Fruit fly (Drosophila melanogaster) whole organism, embryonic: Measurements from ENCODE around the gene CG34001.

ENCODE experiments used
- Adf1 ChIP-seq: fragments of 200-800 bp; sonication (Bioruptor generic); IDR thresholded peaks from 2 replicates; pipeline ENCODE4 v1.3.6; 2022; ENCODE audit warnings: missing biosample characterization, missing genetic modification characterization
- Aef1 ChIP-seq: fragments of 200-800 bp; sonication (Bioruptor generic); IDR thresholded peaks from 3 replicates; pipeline ENCODE4 v1.3.6; 2022; ENCODE audit warnings: missing biosample characterization, missing genetic modification characterization
- Atf6 ChIP-seq: fragments of 200-800 bp; sonication (Bioruptor generic); IDR thresholded peaks from 2 replicates; pipeline ENCODE4 v1.3.6; 2022; ENCODE audit warnings: missing biosample characterization, missing genetic modification characterization
- B-H1 ChIP-seq: fragments of 200-800 bp; sonication (Bioruptor generic); IDR thresholded peaks from 3 replicates; pipeline ENCODE4 v1.3.6; 2022; ENCODE audit warnings: missing biosample characterization, missing genetic modification characterization
- CG10543 ChIP-seq: fragments of 200-800 bp; sonication (Bioruptor generic); optimal IDR thresholded peaks from 3 replicates; lab custom pipeline; 2017; ENCODE audit warnings: missing biosample characterization, mild to moderate bottlenecking, missing genetic modification characterization, moderate library complexity
- CG10959 ChIP-seq: fragments of 200-800 bp; sonication (Bioruptor generic); IDR thresholded peaks from 2 replicates; pipeline ENCODE4 v1.3.6; 2022; ENCODE audit warnings: missing biosample characterization, missing genetic modification characterization
- CG10979 ChIP-seq: fragments of 200-800 bp; sonication (Bioruptor generic); optimal IDR thresholded peaks from 2 replicates; lab custom pipeline; 2018; ENCODE audit warnings: missing biosample characterization, mild to moderate bottlenecking, missing genetic modification characterization, moderate library complexity
- CG12744 ChIP-seq: fragments of 200-800 bp; sonication (Bioruptor generic); optimal IDR thresholded peaks from 2 replicates; lab custom pipeline; 2016; ENCODE audit warnings: missing biosample characterization, missing genetic modification characterization
- CG1529 ChIP-seq: fragments of 200-800 bp; sonication (Bioruptor generic); optimal IDR thresholded peaks from 3 replicates; lab custom pipeline; 2018; ENCODE audit warnings: missing biosample characterization, missing genetic modification characterization
- CG17829 ChIP-seq: fragments of 200-800 bp; optimal IDR thresholded peaks from 2 replicates; lab custom pipeline; 2019; ENCODE audit warnings: missing biosample characterization, mild to moderate bottlenecking, missing genetic modification characterization, moderate library complexity
- CG2120 ChIP-seq: fragments of 200-800 bp; sonication (Bioruptor generic); optimal IDR thresholded peaks from 3 replicates; lab custom pipeline; 2016; ENCODE audit warnings: missing biosample characterization, missing genetic modification characterization
- CG2875 ChIP-seq: fragments of 200-800 bp; sonication (Bioruptor generic); optimal IDR thresholded peaks from 2 replicates; lab custom pipeline; 2017; ENCODE audit warnings: missing biosample characterization, mild to moderate bottlenecking, missing genetic modification characterization, missing genetic modification reagents
- CG32532 ChIP-seq: fragments of 200-800 bp; sonication (Bioruptor generic); IDR thresholded peaks from 2 replicates; pipeline ENCODE4 v1.3.6; 2022; ENCODE audit warnings: missing biosample characterization, missing genetic modification characterization
- CG3281 ChIP-seq: fragments of 200-800 bp; sonication (Bioruptor generic); optimal IDR thresholded peaks from 3 replicates; lab custom pipeline; 2017; ENCODE audit warnings: missing biosample characterization, mild to moderate bottlenecking, missing genetic modification characterization
- CG4730 ChIP-seq: fragments of 200-800 bp; sonication (Bioruptor generic); IDR thresholded peaks from 2 replicates; pipeline ENCODE4 v1.3.6; 2022; ENCODE audit warnings: missing biosample characterization, missing genetic modification characterization
- CG7271 ChIP-seq: fragments of 200-800 bp; sonication (Bioruptor generic); optimal IDR thresholded peaks from 2 replicates; lab custom pipeline; 2018; ENCODE audit warnings: missing biosample characterization, mild to moderate bottlenecking, missing genetic modification characterization, moderate library complexity
- CG8388 ChIP-seq: fragments of 200-800 bp; sonication (Bioruptor generic); optimal IDR thresholded peaks from 2 replicates; lab custom pipeline; 2019; ENCODE audit warnings: missing biosample characterization, mild to moderate bottlenecking, missing genetic modification characterization, moderate library complexity
- CG8478 ChIP-seq: fragments of >200 bp; optimal IDR thresholded peaks from 2 replicates; lab custom pipeline; 2018
- CG8765 ChIP-seq: fragments of 200-800 bp; sonication (Bioruptor generic); IDR thresholded peaks from 2 replicates; pipeline ENCODE4 v1.3.6; 2022; ENCODE audit warnings: missing biosample characterization, missing genetic modification characterization
- CG9817 ChIP-seq: fragments of 200-800 bp; sonication (Bioruptor generic); optimal IDR thresholded peaks from 2 replicates; lab custom pipeline; 2018; ENCODE audit warnings: missing biosample characterization, mild to moderate bottlenecking, missing genetic modification characterization, moderate library complexity
- CG9932 ChIP-seq: fragments of 200-800 bp; sonication (Bioruptor generic); IDR thresholded peaks from 2 replicates; pipeline ENCODE4 v1.3.6; 2022; ENCODE audit warnings: missing biosample characterization, missing genetic modification characterization
- CHES-1-like ChIP-seq: fragments of 200-800 bp; sonication (Bioruptor generic); optimal IDR thresholded peaks from 2 replicates; lab custom pipeline; 2016; ENCODE audit warnings: missing biosample characterization, missing genetic modification characterization
- CoRest ChIP-seq: fragments of 200-800 bp; sonication (Bioruptor generic); optimal IDR thresholded peaks from 3 replicates; lab custom pipeline; 2018; ENCODE audit warnings: missing biosample characterization, mild to moderate bottlenecking, missing genetic modification characterization, moderate library complexity
- E2f1 ChIP-seq: fragments of 200-800 bp; sonication (Bioruptor generic); IDR thresholded peaks from 2 replicates; pipeline ENCODE4 v1.3.6; 2022; ENCODE audit warnings: missing biosample characterization, missing genetic modification characterization
- Elba2 ChIP-seq: fragments of 200-800 bp; sonication (Bioruptor generic); optimal IDR thresholded peaks from 3 replicates; lab custom pipeline; 2016; ENCODE audit warnings: missing biosample characterization, missing genetic modification characterization
- Hmr ChIP-seq: fragments of 200-800 bp; sonication (Bioruptor generic); optimal IDR thresholded peaks from 3 replicates; lab custom pipeline; 2017; ENCODE audit warnings: mild to moderate bottlenecking, missing biosample characterization, missing genetic modification reagents, missing genetic modification characterization
- Opbp ChIP-seq: fragments of 200-800 bp; sonication (Bioruptor generic); IDR thresholded peaks from 3 replicates; pipeline ENCODE4 v1.3.6; 2022; ENCODE audit warnings: missing biosample characterization, missing genetic modification characterization; ENCODE audit not compliant: partially characterized antibody
- Pdp1 ChIP-seq, 2 experiments: fragments of 200-800 bp; sonication (Bioruptor generic); optimal IDR thresholded peaks; 3 replicates each; lab custom pipeline; 2016; ENCODE audit warnings: missing biosample characterization in 2 of 2, missing genetic modification characterization in 2 of 2, mild to moderate bottlenecking in 1 of 2, moderate library complexity in 1 of 2
- Sox102F ChIP-seq: fragments of 200-800 bp; sonication (Bioruptor generic); optimal IDR thresholded peaks from 2 replicates; lab custom pipeline; 2018; ENCODE audit warnings: missing biosample characterization, mild to moderate bottlenecking, missing genetic modification characterization, moderate library complexity
- Stat92E ChIP-seq, 3 experiments: fragments of >200 bp in 2 of 3; fragments of 200-800 bp in 1 of 3; sonication (Bioruptor generic) in 1 of 3; optimal IDR thresholded peaks; 2 replicates each; lab custom pipeline; 2017 to 2019; ENCODE audit warnings: missing biosample characterization in 3 of 3, missing genetic modification characterization in 3 of 3, mild to moderate bottlenecking in 1 of 3, moderate library complexity in 1 of 3
- Xbp1 ChIP-seq: fragments of 200-800 bp; sonication (Bioruptor generic); optimal IDR thresholded peaks from 3 replicates; lab custom pipeline; 2016; ENCODE audit warnings: missing biosample characterization, mild to moderate bottlenecking, missing genetic modification characterization
- Xrp1 ChIP-seq: fragments of 200-800 bp; sonication (Bioruptor generic); IDR thresholded peaks from 2 replicates; pipeline ENCODE4 v1.3.6; 2022; ENCODE audit warnings: missing biosample characterization, missing genetic modification characterization
- ato ChIP-seq: fragments of 200-800 bp; sonication (Bioruptor generic); IDR thresholded peaks from 2 replicates; pipeline ENCODE4 v1.3.6; 2022; ENCODE audit warnings: missing biosample characterization, missing genetic modification characterization; ENCODE audit not compliant: partially characterized antibody
- cas ChIP-seq: fragments of 200-800 bp; sonication (Bioruptor generic); IDR thresholded peaks from 2 replicates; pipeline ENCODE4 v1.3.6; 2022; ENCODE audit warnings: missing biosample characterization, missing genetic modification characterization
- chm ChIP-seq: fragments of 200-800 bp; sonication (Bioruptor generic); IDR thresholded peaks from 2 replicates; pipeline ENCODE4 v1.3.6; 2022; ENCODE audit warnings: missing biosample characterization, missing genetic modification characterization
- dpn ChIP-seq, 2 experiments: fragments of 200-800 bp; sonication (Bioruptor generic); optimal IDR thresholded peaks; 3 replicates each; lab custom pipeline; 2016; ENCODE audit warnings: missing biosample characterization in 2 of 2, missing genetic modification characterization in 2 of 2
- gfzf ChIP-seq: fragments of 200-800 bp; sonication (Bioruptor generic); optimal IDR thresholded peaks from 2 replicates; lab custom pipeline; 2016; ENCODE audit warnings: missing biosample characterization, mild to moderate bottlenecking, missing genetic modification characterization, moderate library complexity
- insv ChIP-seq, 2 experiments: fragments of 200-800 bp; sonication (Bioruptor generic); optimal IDR thresholded peaks; 3 replicates each; lab custom pipeline; 2016 to 2018; ENCODE audit warnings: missing biosample characterization in 2 of 2, missing genetic modification characterization in 2 of 2
- inv ChIP-seq: fragments of 200-800 bp; sonication (Bioruptor generic); IDR thresholded peaks from 2 replicates; pipeline ENCODE4 v1.3.6; 2022; ENCODE audit warnings: missing biosample characterization, missing genetic modification characterization; ENCODE audit not compliant: partially characterized antibody
- luna ChIP-seq: fragments of 200-800 bp; sonication (Bioruptor generic); optimal IDR thresholded peaks from 2 replicates; lab custom pipeline; 2016; ENCODE audit warnings: missing biosample characterization, missing genetic modification characterization
- odd ChIP-seq: fragments of 200-800 bp; sonication (Bioruptor generic); optimal IDR thresholded peaks from 2 replicates; lab custom pipeline; 2017; ENCODE audit warnings: missing biosample characterization, mild to moderate bottlenecking, missing genetic modification characterization
- onecut ChIP-seq: fragments of 200-800 bp; sonication (Bioruptor generic); IDR thresholded peaks from 2 replicates; pipeline ENCODE4 v1.3.6; 2022; ENCODE audit warnings: missing biosample characterization, missing genetic modification characterization
- pnt ChIP-seq: fragments of 200-800 bp; sonication (Bioruptor generic); optimal IDR thresholded peaks from 3 replicates; lab custom pipeline; 2016; ENCODE audit warnings: missing biosample characterization, missing genetic modification characterization
- schlank ChIP-seq: fragments of 200-800 bp; sonication (Bioruptor generic); optimal IDR thresholded peaks from 2 replicates; lab custom pipeline; 2018; ENCODE audit warnings: missing biosample characterization, mild to moderate bottlenecking, missing genetic modification characterization
- slp2 ChIP-seq: fragments of 200-800 bp; sonication (Bioruptor generic); optimal IDR thresholded peaks from 2 replicates; lab custom pipeline; 2016; ENCODE audit warnings: missing biosample characterization, missing genetic modification characterization
- sna ChIP-seq: fragments of 200-800 bp; sonication (Bioruptor generic); IDR thresholded peaks from 2 replicates; pipeline ENCODE4 v1.3.6; 2022; ENCODE audit warnings: missing biosample characterization, missing genetic modification characterization; ENCODE audit not compliant: partially characterized antibody
- stc ChIP-seq: fragments of 200-800 bp; sonication (Bioruptor generic); IDR thresholded peaks from 2 replicates; pipeline ENCODE4 v1.3.6; 2022; ENCODE audit warnings: missing biosample characterization, missing genetic modification characterization
- tap ChIP-seq: fragments of 200-800 bp; optimal IDR thresholded peaks from 3 replicates; lab custom pipeline; 2019; ENCODE audit warnings: missing biosample characterization, mild to moderate bottlenecking, missing genetic modification characterization, moderate library complexity
- tup ChIP-seq: fragments of 200-800 bp; sonication (Bioruptor generic); optimal IDR thresholded peaks from 2 replicates; lab custom pipeline; 2016; ENCODE audit warnings: missing biosample characterization, mild to moderate bottlenecking, missing genetic modification characterization, moderate library complexity
- wor ChIP-seq: fragments of 200-800 bp; sonication (Bioruptor generic); IDR thresholded peaks from 2 replicates; pipeline ENCODE4 v1.3.6; 2022; ENCODE audit warnings: missing biosample characterization, missing genetic modification characterization

CG34001 gene

dm6 chr3L:10678545-10679067 is 47.7 kb downstream of the CG34001 start (continued):
- no peak for TF ChIP-seq CG7271
- peak; percentile 69; the same call in 1 of the 2 replicates for TF ChIP-seq CG10959 (GFP tag; lab: Robert Waterston, UW)
- peak; percentile 90 for TF ChIP-seq Aef1 (GFP tag; lab: Robert Waterston, UW)
- TF ChIP-seq ato: no peak
- peak; percentile 88 to 90 for TF ChIP-seq dpn (GFP tag; optimal IDR thresholded peaks at IDR 0.05; lab: Kevin White, UChicago)
- TF ChIP-seq CG12744 (GFP tag; lab: Kevin White, UChicago): peak; percentile 78
- peak; percentile 90 for TF ChIP-seq CHES-1-like
- peak; percentile 93 for TF ChIP-seq CG32532
- peak; percentile 96 for TF ChIP-seq Atf6
- TF ChIP-seq B-H1 (GFP tag; lab: Robert Waterston, UW): peak; percentile 88
- peak; percentile 62 for TF ChIP-seq tup
- TF ChIP-seq insv (GFP tag; optimal IDR thresholded peaks at IDR 0.05; lab: Kevin White, UChicago): peak in 1 of 2 experiments; percentile 75
- TF ChIP-seq stc (GFP tag; lab: Robert Waterston, UW): peak; percentile 95
- peak; percentile 94 for TF ChIP-seq Sox102F (GFP tag; lab: Kevin White, UChicago)
- peak; percentile 92 for TF ChIP-seq Xbp1 (GFP tag; lab: Kevin White, UChicago)
- peak; percentile 35 for TF ChIP-seq Elba2 (GFP tag; lab: Kevin White, UChicago)
- TF ChIP-seq CoRest: peak; percentile 97
- TF ChIP-seq Xrp1 (GFP tag; lab: Robert Waterston, UW): peak; percentile 97
- TF ChIP-seq gfzf (GFP tag; lab: Kevin White, UChicago): no peak
- TF ChIP-seq cas: peak; percentile 84
- TF ChIP-seq CG17829 (tag; lab: Kevin White, UChicago): peak; percentile 98
- peak; percentile 94 for TF ChIP-seq E2f1 (GFP tag; lab: Robert Waterston, UW)
- peak; percentile 94 for TF ChIP-seq CG3281 (GFP tag; lab: Kevin White, UChicago)
- TF ChIP-seq slp2 (GFP tag; lab: Kevin White, UChicago): peak; percentile 92
- TF ChIP-seq Hmr (GFP tag; lab: Kevin White, UChicago): peak; percentile 98
- TF ChIP-seq luna (GFP tag; lab: Kevin White, UChicago): peak; percentile 20
- peak; percentile 88 for TF ChIP-seq chm
- peak; percentile 95 for TF ChIP-seq CG9817 (tag; lab: Kevin White, UChicago)
- peak; percentile 87 for TF ChIP-seq CG9932 (GFP tag; lab: Robert Waterston, UW)
- TF ChIP-seq CG2120: peak; percentile 96
- TF ChIP-seq CG1529 (GFP tag; lab: Kevin White, UChicago): peak; percentile 91
- TF ChIP-seq Adf1 (GFP tag; lab: Robert Waterston, UW): peak; percentile 98
- peak; percentile 86 for TF ChIP-seq schlank (tag; lab: Kevin White, UChicago)
- TF ChIP-seq tap (tag; lab: Kevin White, UChicago): peak; percentile 93
- peak in 1 of 3 experiments; percentile 86 for TF ChIP-seq Stat92E (GFP tag; optimal IDR thresholded peaks at IDR 0.05; lab: Kevin White, UChicago)
- TF ChIP-seq CG8478 (lab: Kevin White, UChicago): no peak
- peak; percentile 81 for TF ChIP-seq CG8765 (GFP tag; lab: Robert Waterston, UW)
- TF ChIP-seq sna (GFP tag; lab: Robert Waterston, UW): no peak
- TF ChIP-seq CG10979 (tag; lab: Kevin White, UChicago): peak; percentile 95
- TF ChIP-seq onecut (GFP tag; lab: Robert Waterston, UW): peak; percentile 91
- peak; percentile 95 for TF ChIP-seq odd (GFP tag; lab: Kevin White, UChicago)
- no peak for TF ChIP-seq inv
- peak; percentile 91 for TF ChIP-seq pnt
- TF ChIP-seq CG2875: peak; percentile 95
- TF ChIP-seq wor (GFP tag; lab: Robert Waterston, UW): peak; percentile 88
- TF ChIP-seq CG10543 (GFP tag; lab: Kevin White, UChicago): peak; percentile 96
- peak; percentile 86 to 95 for TF ChIP-seq Pdp1 (GFP tag; optimal IDR thresholded peaks at IDR 0.05; lab: Kevin White, UChicago)
- TF ChIP-seq Opbp (GFP tag; lab: Robert Waterston, UW): no peak
- peak; percentile 97 for TF ChIP-seq CG8388
- peak; percentile 90 for TF ChIP-seq CG4730
